Worm (Caenorhabditis elegans): ENCODE measurements around the gene Y53G8AM.8.

DNA sequence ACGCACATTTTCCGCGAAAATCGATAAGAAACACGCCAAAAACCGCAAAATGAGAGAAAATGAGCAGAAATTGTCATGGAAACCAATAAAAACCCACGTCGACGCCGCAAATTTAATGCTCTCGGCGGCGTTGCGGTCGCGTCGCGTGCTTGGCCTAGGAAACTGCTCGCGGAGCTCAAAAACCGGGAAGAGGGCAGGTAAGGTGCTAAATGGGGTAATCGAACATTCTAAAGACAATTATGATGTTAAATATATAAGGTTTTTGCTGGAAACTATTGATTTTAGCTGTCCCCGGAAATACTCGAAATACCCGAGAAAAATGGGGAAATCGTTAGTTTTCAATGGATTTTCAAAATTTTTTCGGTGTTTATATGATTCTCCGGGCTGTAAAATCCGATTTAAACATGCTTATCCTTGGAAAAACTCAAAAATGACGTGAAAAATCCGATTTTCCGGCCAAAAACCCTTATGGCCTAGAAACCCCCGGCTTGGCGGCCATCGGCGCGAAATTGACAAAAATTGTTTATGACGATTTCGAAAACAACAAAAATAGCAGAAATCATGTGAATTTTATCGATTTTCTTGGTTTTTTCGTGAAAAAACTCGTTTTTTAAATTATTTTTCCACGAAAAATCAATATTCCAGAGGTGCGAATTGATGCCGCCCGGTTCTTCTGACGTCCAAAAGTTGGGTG is 44.0 kb upstream of the Y53G8AM.8 start, which contains the start of gene phf-15:
- TF ChIP-seq aly-2 (tag; optimal IDR thresholded peaks at IDR 0.05) = no peak
- no peak for TF ChIP-seq lin-39 (tag; optimal IDR thresholded peaks at IDR 0.05)

Measured in whole organism, L1 larva.